Fruit fly (Drosophila melanogaster) S2 (cell line): ENCODE results near the gene hob.

Source experiments
- CG8478 ChIP-seq: fragments of >200 bp; optimal IDR thresholded peaks from 2 replicates; lab custom pipeline; 2018
- CTCF ChIP-seq, 2 experiments: fragments of >200 bp; optimal IDR thresholded peaks; 2 replicates each; lab custom pipeline; 2018

DNA sequence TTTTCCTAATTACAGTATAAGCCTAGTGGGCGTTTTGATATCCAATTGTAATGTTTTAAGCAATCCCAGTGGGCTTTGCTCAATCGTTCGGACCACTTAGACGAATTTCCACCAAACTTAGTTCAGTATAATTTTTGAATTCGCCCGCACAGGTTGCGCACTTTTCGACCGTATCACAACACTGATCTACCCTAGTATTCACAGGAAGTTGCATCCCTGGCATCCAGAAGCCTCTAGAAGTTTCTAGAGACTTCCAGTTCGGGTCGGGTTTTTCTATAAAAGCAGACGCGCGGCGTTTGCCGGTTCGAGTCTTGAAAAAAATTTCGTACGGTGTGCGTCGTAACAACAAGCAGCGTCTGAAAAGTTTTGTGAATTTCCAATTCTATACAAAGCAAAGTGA is 25.8 kb downstream of the hob start, which contains the start of gene Hsp83:
- TF ChIP-seq CG8478 (lab: Kevin White, UChicago) = no peak
- TF ChIP-seq CTCF (optimal IDR thresholded peaks at IDR 0.05; lab: Kevin White, UChicago) = no peak
